Worm (Caenorhabditis elegans) whole organism, L1 larva: Measurements from ENCODE around the gene C01G12.7.

Experiments used
- fkh-8 ChIP-seq: sonication (generic microtip); optimal IDR thresholded peaks from 2 replicates; lab custom pipeline; 2016; ENCODE audit warnings: mild to moderate bottlenecking, missing genetic modification characterization, missing compliant biosample characterization
- nhr-11 ChIP-seq: fragments of 150-350 bp; optimal IDR thresholded peaks from 2 replicates; lab custom pipeline; 2014; ENCODE audit warnings: missing biosample characterization, missing genetic modification characterization
- nhr-76 ChIP-seq: sonication (generic microtip); optimal IDR thresholded peaks from 2 replicates; lab custom pipeline; 2017; ENCODE audit warnings: missing biosample characterization, missing genetic modification characterization
- skn-1 ChIP-seq: fragments of 150-350 bp; optimal IDR thresholded peaks from 2 replicates; lab custom pipeline; 2014; ENCODE audit warnings: missing biosample characterization, missing genetic modification characterization
- sptf-1 ChIP-seq: fragments of 150-350 bp; optimal IDR thresholded peaks from 2 replicates; lab custom pipeline; 2014; ENCODE audit warnings: missing biosample characterization, missing genetic modification characterization

DNA sequence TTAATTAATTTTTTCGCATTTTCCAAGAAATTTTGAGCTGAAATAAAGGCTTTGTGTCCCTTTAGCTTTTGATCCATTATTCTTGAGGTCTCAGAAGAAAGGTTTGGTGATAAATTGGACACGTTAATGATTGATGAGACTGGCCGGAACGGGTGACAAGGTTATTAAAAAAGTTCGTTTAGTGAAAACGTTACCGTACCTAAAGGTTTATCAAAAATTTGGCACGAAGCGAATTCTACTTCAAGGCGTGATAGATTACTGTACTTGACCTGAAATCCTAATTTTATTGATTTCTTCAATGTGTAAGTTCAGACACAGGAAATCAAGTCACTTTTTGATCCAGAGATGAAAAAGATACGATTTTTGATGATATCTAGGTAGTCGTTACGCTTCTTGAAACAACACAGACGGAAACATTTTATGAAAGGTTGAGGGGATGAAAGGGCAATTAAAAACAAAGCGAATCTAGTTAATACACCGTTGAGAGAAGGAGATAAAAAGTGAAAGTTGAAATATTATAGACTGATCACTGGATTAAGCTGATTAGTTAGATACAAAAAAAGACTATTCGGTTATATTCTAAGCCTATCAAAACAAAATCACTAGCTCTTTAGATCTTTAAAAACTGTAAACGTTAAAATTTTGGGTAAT lies 18.9 kb upstream of the C01G12.7 start:
- TF ChIP-seq nhr-11 (tag; lab: Kevin White, UChicago), result no peak
- TF ChIP-seq skn-1 (tag; lab: Kevin White, UChicago), result no peak
- no peak for TF ChIP-seq nhr-76 (tag; lab: Kevin White, UChicago)
- no peak for TF ChIP-seq fkh-8 (tag; lab: Kevin White, UChicago)
- no peak for TF ChIP-seq sptf-1 (tag; lab: Kevin White, UChicago)
